Worm (Caenorhabditis elegans) whole organism, L2 larva: Measurements from ENCODE around the gene K11G9.5.

ENCODE experiments used
- C34F6.9 ChIP-seq: fragments of 150-350 bp; optimal IDR thresholded peaks from 2 replicates; lab custom pipeline; 2014; ENCODE audit warnings: missing biosample characterization, missing genetic modification characterization
- Y55F3AM.14 ChIP-seq: fragments of 200-800 bp; sonication (Bioruptor generic); optimal IDR thresholded peaks from 2 replicates; lab custom pipeline; 2018; ENCODE audit warnings: mild to moderate bottlenecking, missing genetic modification characterization, missing compliant biosample characterization
- ZK546.5 ChIP-seq: sonication (generic microtip); optimal IDR thresholded peaks from 2 replicates; lab custom pipeline; 2017; ENCODE audit warnings: missing biosample characterization, missing genetic modification characterization
- alr-1 ChIP-seq: fragments of 150-350 bp; optimal IDR thresholded peaks from 2 replicates; lab custom pipeline; 2014; ENCODE audit warnings: missing biosample characterization, missing genetic modification characterization
- aly-2 ChIP-seq: fragments of 150-350 bp; optimal IDR thresholded peaks from 2 replicates; lab custom pipeline; 2014; ENCODE audit warnings: missing biosample characterization, missing genetic modification characterization
- ama-1 ChIP-seq: fragments of 150-350 bp; optimal IDR thresholded peaks from 2 replicates; lab custom pipeline; 2018; ENCODE audit warnings: inconsistent platforms
- blmp-1 ChIP-seq: sonication (generic microtip); optimal IDR thresholded peaks from 2 replicates; lab custom pipeline; 2017; ENCODE audit warnings: missing genetic modification characterization, mild to moderate bottlenecking, missing compliant biosample characterization, antibody characterized with exemption, moderate library complexity; ENCODE audit not compliant: insufficient read depth
- ceh-16 ChIP-seq: fragments of 150-350 bp; optimal IDR thresholded peaks from 2 replicates; lab custom pipeline; 2014; ENCODE audit warnings: missing biosample characterization, missing genetic modification characterization
- ceh-82 ChIP-seq: fragments of 150-350 bp; optimal IDR thresholded peaks from 2 replicates; lab custom pipeline; 2014; ENCODE audit warnings: missing biosample characterization, missing genetic modification characterization
- crh-2 ChIP-seq: sonication (generic microtip); optimal IDR thresholded peaks from 2 replicates; lab custom pipeline; 2017; ENCODE audit warnings: missing biosample characterization, missing genetic modification characterization
- dmd-4 ChIP-seq: sonication (generic microtip); optimal IDR thresholded peaks from 2 replicates; lab custom pipeline; 2017; ENCODE audit warnings: missing biosample characterization, missing genetic modification characterization
- egl-27 ChIP-seq: sonication (generic microtip); optimal IDR thresholded peaks from 3 replicates; lab custom pipeline; 2017; ENCODE audit warnings: missing biosample characterization, missing genetic modification reagents, missing genetic modification characterization
- elt-1 ChIP-seq: fragments of 150-350 bp; optimal IDR thresholded peaks from 2 replicates; lab custom pipeline; 2014; ENCODE audit warnings: missing biosample characterization, missing genetic modification characterization
- fos-1 ChIP-seq: fragments of 150-350 bp; optimal IDR thresholded peaks from 2 replicates; lab custom pipeline; 2014; ENCODE audit warnings: missing biosample characterization, missing genetic modification characterization
- lin-11 ChIP-seq: fragments of 150-350 bp; sonication (generic microtip); optimal IDR thresholded peaks from 2 replicates; lab custom pipeline; 2014; ENCODE audit warnings: missing biosample characterization, missing genetic modification characterization, inconsistent platforms, mixed read lengths
- lin-13 ChIP-seq: fragments of 150-350 bp; optimal IDR thresholded peaks from 2 replicates; lab custom pipeline; 2014; ENCODE audit warnings: missing biosample characterization, missing genetic modification reagents, missing genetic modification characterization
- lsy-2 ChIP-seq, 2 experiments: fragments of 150-350 bp in 1 of 2; sonication (generic microtip) in 1 of 2; optimal IDR thresholded peaks; 2 replicates each; lab custom pipeline; 2014 to 2017; ENCODE audit warnings: missing biosample characterization in 2 of 2, missing genetic modification characterization in 2 of 2
- mab-5 ChIP-seq: fragments of 150-350 bp; optimal IDR thresholded peaks from 2 replicates; lab custom pipeline; 2014; ENCODE audit warnings: missing biosample characterization, missing genetic modification characterization
- mbf-1 ChIP-seq: sonication (generic microtip); optimal IDR thresholded peaks from 2 replicates; lab custom pipeline; 2017; ENCODE audit warnings: missing biosample characterization, missing genetic modification characterization
- mdl-1 ChIP-seq, 2 experiments: fragments of 150-350 bp in 1 of 2; sonication (generic microtip) in 1 of 2; optimal IDR thresholded peaks; 2 replicates each; lab custom pipeline; 2017; ENCODE audit warnings: missing biosample characterization in 2 of 2, missing genetic modification characterization in 2 of 2
- nhr-10 ChIP-seq: sonication (generic microtip); optimal IDR thresholded peaks from 2 replicates; lab custom pipeline; 2017; ENCODE audit warnings: missing biosample characterization, missing genetic modification characterization
- nhr-11 ChIP-seq: fragments of 150-350 bp; optimal IDR thresholded peaks from 2 replicates; lab custom pipeline; 2014; ENCODE audit warnings: missing biosample characterization, missing genetic modification characterization
- nhr-12 ChIP-seq: fragments of 150-350 bp; optimal IDR thresholded peaks from 2 replicates; lab custom pipeline; 2014; ENCODE audit warnings: missing biosample characterization, missing genetic modification characterization
- nhr-129 ChIP-seq: fragments of 150-350 bp; optimal IDR thresholded peaks from 2 replicates; lab custom pipeline; 2014; ENCODE audit warnings: missing biosample characterization, missing genetic modification characterization
- nhr-237 ChIP-seq: fragments of 150-350 bp; optimal IDR thresholded peaks from 2 replicates; lab custom pipeline; 2014; ENCODE audit warnings: missing biosample characterization, missing genetic modification characterization
- nhr-25 ChIP-seq: fragments of 150-350 bp; sonication (generic microtip); optimal IDR thresholded peaks from 3 replicates; lab custom pipeline; 2014; ENCODE audit warnings: missing biosample characterization, missing genetic modification characterization
- nhr-6 ChIP-seq: fragments of 150-350 bp; optimal IDR thresholded peaks from 2 replicates; lab custom pipeline; 2014; ENCODE audit warnings: missing biosample characterization, missing genetic modification characterization
- nhr-77 ChIP-seq: fragments of 150-350 bp; optimal IDR thresholded peaks from 2 replicates; lab custom pipeline; 2014; ENCODE audit warnings: missing biosample characterization, missing genetic modification characterization
- peb-1 ChIP-seq: fragments of 150-350 bp; optimal IDR thresholded peaks from 2 replicates; lab custom pipeline; 2014; ENCODE audit warnings: missing biosample characterization, missing genetic modification characterization
- sem-4 ChIP-seq: fragments of 150-350 bp; optimal IDR thresholded peaks from 2 replicates; lab custom pipeline; 2014; ENCODE audit warnings: missing biosample characterization, missing genetic modification reagents, missing genetic modification characterization
- skn-1 ChIP-seq: sonication (generic microtip); optimal IDR thresholded peaks from 2 replicates; lab custom pipeline; 2017; ENCODE audit warnings: missing biosample characterization, missing genetic modification characterization
- sma-3 ChIP-seq: sonication (generic microtip); optimal IDR thresholded peaks from 2 replicates; lab custom pipeline; 2016; ENCODE audit warnings: missing genetic modification reagents, missing genetic modification characterization, missing compliant biosample characterization
- snpc-4 ChIP-seq: fragments of 150-350 bp; optimal IDR thresholded peaks from 2 replicates; lab custom pipeline; 2014; ENCODE audit warnings: missing biosample characterization, missing genetic modification characterization
- unc-39 ChIP-seq: fragments of 150-350 bp; optimal IDR thresholded peaks from 2 replicates; lab custom pipeline; 2014; ENCODE audit warnings: missing biosample characterization, missing genetic modification characterization
- unc-55 ChIP-seq: fragments of 150-350 bp; sonication (generic microtip); optimal IDR thresholded peaks from 3 replicates; lab custom pipeline; 2014; ENCODE audit warnings: missing biosample characterization, missing genetic modification reagents, missing genetic modification characterization
- zag-1 ChIP-seq: fragments of 150-350 bp; optimal IDR thresholded peaks from 2 replicates; lab custom pipeline; 2014; ENCODE audit warnings: missing biosample characterization, missing genetic modification characterization
- ztf-1 ChIP-seq: fragments of 200-800 bp; sonication (Bioruptor generic); conservative IDR thresholded peaks from 2 replicates; pipeline ENCODE4 v1.3.6; 2022; ENCODE audit warnings: missing genetic modification characterization, missing compliant biosample characterization

K11G9.5 gene

ce11 chrV:6688392-6688791, at the start of gene K11G9.5:
K11G9.5 (minus strand) TSS chrV:6688492.
- TF ChIP-seq nhr-6 (tag; lab: Kevin White, UChicago) (no peak), zag-1 (tag; lab: Kevin White, UChicago) (no peak), mab-5 (no peak), unc-39 (tag; lab: Kevin White, UChicago) (no peak), nhr-11 (tag; lab: Kevin White, UChicago) (no peak), egl-27 (tag; lab: Kevin White, UChicago) (no peak), skn-1 (tag; lab: Kevin White, UChicago) (no peak), C34F6.9 (tag; lab: Kevin White, UChicago) (no peak), ama-1 (no peak)
- TF ChIP-seq, all 48 proteins: peak for 0

- TF ChIP-seq ama-1 (no peak), sem-4 (tag; lab: Kevin White, UChicago) (no peak), blmp-1 (tag; lab: Kevin White, UChicago) (peak; percentile 94), mbf-1 (tag; lab: Kevin White, UChicago) (no peak), unc-39 (tag; lab: Kevin White, UChicago) (no peak), nhr-25 (tag; lab: Kevin White, UChicago) (peak; percentile 56), crh-2 (no peak)
Observed at ce11 chrV:6736877-6737276, 48.6 kb upstream of the K11G9.5 start.

- no peak for TF ChIP-seq nhr-129
- peak; percentile 51 for TF ChIP-seq nhr-25 (tag; lab: Kevin White, UChicago)
- TF ChIP-seq mdl-1 (tag; optimal IDR thresholded peaks at IDR 0.05; lab: Kevin White, UChicago), result no peak
- TF ChIP-seq nhr-77 (tag; lab: Kevin White, UChicago), result no peak
- no peak for TF ChIP-seq lin-13 (GFP tag; lab: Kevin White, UChicago)
- no peak for TF ChIP-seq unc-55 (GFP tag; lab: Kevin White, UChicago)
- TF ChIP-seq snpc-4 (tag; lab: Kevin White, UChicago), result no peak
Observed at ce11 chrV:6736108-6736507, 47.8 kb upstream of the K11G9.5 start.

- no peak for TF ChIP-seq nhr-12
- TF ChIP-seq elt-1, result no peak
- TF ChIP-seq mdl-1 (tag; optimal IDR thresholded peaks at IDR 0.05; lab: Kevin White, UChicago), result no peak
- TF ChIP-seq lsy-2 (tag; optimal IDR thresholded peaks at IDR 0.05; lab: Kevin White, UChicago), result no peak
- TF ChIP-seq ztf-1 (GFP tag; lab: Robert Waterston, UW), result no peak
- TF ChIP-seq fos-1, result no peak
- TF ChIP-seq unc-39 (tag; lab: Kevin White, UChicago), result no peak
- TF ChIP-seq snpc-4 (tag; lab: Kevin White, UChicago), result no peak
- no peak for TF ChIP-seq Y55F3AM.14 (GFP tag; lab: Kevin White, UChicago)
- TF ChIP-seq ceh-16 (tag; lab: Kevin White, UChicago), result no peak
- no peak for TF ChIP-seq crh-2
- TF ChIP-seq nhr-237 (tag; lab: Kevin White, UChicago), result no peak
- no peak for TF ChIP-seq C34F6.9 (tag; lab: Kevin White, UChicago)
Observed at ce11 chrV:6732995-6733394, 44.7 kb upstream of the K11G9.5 start, which contains the start of gene grl-8. grl-8 (minus strand) TSS chrV:6733095.

ce11 chrV:6731594-6731993, 43.3 kb upstream of the K11G9.5 start, which contains the start of gene grl-9:
grl-9 (minus strand) TSS chrV:6731694.
- TF ChIP-seq ZK546.5 (tag; lab: Kevin White, UChicago) (no peak), mdl-1 (tag; optimal IDR thresholded peaks at IDR 0.05; lab: Kevin White, UChicago) (no peak), peb-1 (no peak), lin-13 (GFP tag; lab: Kevin White, UChicago) (no peak), nhr-129 (no peak), sma-3 (GFP tag; lab: Kevin White, UChicago) (no peak), alr-1 (tag; lab: Kevin White, UChicago) (no peak), elt-1 (no peak), nhr-11 (tag; lab: Kevin White, UChicago) (no peak)

ce11 chrV:6727222-6727621, 38.9 kb upstream of the K11G9.5 start, which contains the start of gene ZC487.1:
ZC487.1 (plus strand) TSS chrV:6727522.
- TF ChIP-seq sma-3 (GFP tag; lab: Kevin White, UChicago), result no peak
- no peak for TF ChIP-seq lin-13 (GFP tag; lab: Kevin White, UChicago)
- TF ChIP-seq sem-4 (tag; lab: Kevin White, UChicago), result no peak
- TF ChIP-seq ceh-82 (tag; lab: Kevin White, UChicago), result no peak
- TF ChIP-seq C34F6.9 (tag; lab: Kevin White, UChicago), result no peak
- TF ChIP-seq zag-1 (tag; lab: Kevin White, UChicago), result no peak
- TF ChIP-seq ceh-16 (tag; lab: Kevin White, UChicago), result no peak
- no peak for TF ChIP-seq mbf-1 (tag; lab: Kevin White, UChicago)
- TF ChIP-seq dmd-4 (tag; lab: Kevin White, UChicago), result no peak
- TF ChIP-seq nhr-10, result no peak
- no peak for TF ChIP-seq lin-11 (tag; lab: Kevin White, UChicago)
- no peak for TF ChIP-seq aly-2
- no peak for TF ChIP-seq Y55F3AM.14 (GFP tag; lab: Kevin White, UChicago)
- TF ChIP-seq alr-1 (tag; lab: Kevin White, UChicago), result no peak
